ENCODE assay signal across 2 fruit fly cellular contexts in the genomic region with DNA sequence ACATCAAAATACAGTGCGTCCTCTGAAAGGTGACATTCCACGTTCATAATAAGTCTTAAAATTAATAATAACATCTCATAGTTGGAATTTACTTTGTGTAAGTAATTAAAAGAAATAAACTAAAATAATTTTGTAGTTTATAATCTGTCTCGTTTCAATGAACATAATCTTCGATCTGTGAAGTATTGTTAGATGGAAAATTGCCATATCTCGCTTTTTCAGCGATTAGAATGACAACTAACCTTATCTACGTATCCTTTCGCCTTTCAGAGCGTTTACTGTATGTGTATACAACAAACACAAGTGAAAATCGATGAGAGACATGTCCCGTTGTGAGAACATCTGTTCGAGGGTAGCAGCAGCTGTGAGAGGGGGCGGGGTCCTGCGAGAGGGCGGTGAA.
TF ChIP-seq lines count a peak whose summit lies in the region.

No protein-coding gene starts in this region.

TF ChIP-seq in whole organism, embryonic, 481 proteins besides CTCF, POLR2A, EP300 and RAD21 (continued from another document and continues in another):
- no peak for TF ChIP-seq CG6791 (GFP tag; IDR thresholded peaks at IDR 0.05; lab: Robert Waterston, UW; ENCODE audit: partially characterized antibody)
- 0 out of 2 replicates have a peak, but pooled peaks have one; percentile 4 for TF ChIP-seq CG14667 (GFP tag; IDR thresholded peaks at IDR 0.05; lab: Robert Waterston, UW)
- TF ChIP-seq fru (optimal IDR thresholded peaks at IDR 0.05; lab: Kevin White, UChicago) = no peak
- TF ChIP-seq pho (GFP tag; optimal IDR thresholded peaks at IDR 0.05; lab: Kevin White, UChicago) = no peak
- TF ChIP-seq CG11504 (tag; optimal IDR thresholded peaks at IDR 0.05; lab: Kevin White, UChicago) = peak; percentile 78
- TF ChIP-seq CG8089 (GFP tag; optimal IDR thresholded peaks at IDR 0.05; lab: Kevin White, UChicago) = peak; percentile 12
- TF ChIP-seq nom (GFP tag; optimal IDR thresholded peaks at IDR 0.05; lab: Kevin White, UChicago) = no peak
- no peak for TF ChIP-seq Sry-δ (GFP tag; optimal IDR thresholded peaks at IDR 0.05; lab: Kevin White, UChicago)
- TF ChIP-seq nmo (GFP tag; optimal IDR thresholded peaks at IDR 0.05; lab: Kevin White, UChicago) = peak; percentile 83
- peak; percentile 75 for TF ChIP-seq Hand (GFP tag; optimal IDR thresholded peaks at IDR 0.05; lab: Kevin White, UChicago)
- TF ChIP-seq Mad (GFP tag; optimal IDR thresholded peaks at IDR 0.05; lab: Kevin White, UChicago) = peak; percentile 42
- no peak for TF ChIP-seq usp (GFP tag; optimal IDR thresholded peaks at IDR 0.05; lab: Kevin White, UChicago)
- TF ChIP-seq CG17829 (tag; optimal IDR thresholded peaks at IDR 0.05; lab: Kevin White, UChicago) = peak; percentile 92
- peak; percentile 66 for TF ChIP-seq CG10147 (GFP tag; optimal IDR thresholded peaks at IDR 0.05; lab: Kevin White, UChicago)
- TF ChIP-seq esg (GFP tag; conservative IDR thresholded peaks at IDR 0.05; lab: Robert Waterston, UW) = peak; percentile 33; the same call in 1 of the 2 replicates
- peak; percentile 73 for TF ChIP-seq CG9727 (GFP tag; optimal IDR thresholded peaks at IDR 0.05; lab: Kevin White, UChicago)
- no peak for TF ChIP-seq CG14050 (GFP tag; IDR thresholded peaks at IDR 0.05; lab: Robert Waterston, UW)
- no peak for TF ChIP-seq HmgD (GFP tag; optimal IDR thresholded peaks at IDR 0.05; lab: Kevin White, UChicago)
- TF ChIP-seq Antp (GFP tag; optimal IDR thresholded peaks at IDR 0.05; lab: Kevin White, UChicago) = no peak
- TF ChIP-seq CG3065 (GFP tag; optimal IDR thresholded peaks at IDR 0.05; lab: Kevin White, UChicago) = peak; percentile 8
- TF ChIP-seq hb (GFP tag; IDR thresholded peaks at IDR 0.05; lab: Robert Waterston, UW; ENCODE audit: partially characterized antibody) = no peak
- TF ChIP-seq YL-1 (GFP tag; optimal IDR thresholded peaks at IDR 0.05; lab: Kevin White, UChicago) = no peak
- peak; percentile 60 for TF ChIP-seq lilli (GFP tag; optimal IDR thresholded peaks at IDR 0.05; lab: Kevin White, UChicago)
- no peak for TF ChIP-seq CG16779 (GFP tag; IDR thresholded peaks at IDR 0.05; lab: Robert Waterston, UW)
- TF ChIP-seq dm (GFP tag; optimal IDR thresholded peaks at IDR 0.05; lab: Kevin White, UChicago) = no peak
- TF ChIP-seq Side (GFP tag; optimal IDR thresholded peaks at IDR 0.05; lab: Kevin White, UChicago) = no peak
- TF ChIP-seq CG34376 (GFP tag; optimal IDR thresholded peaks at IDR 0.05; lab: Kevin White, UChicago) = peak; percentile 53
- no peak for TF ChIP-seq CG15073 (GFP tag; optimal IDR thresholded peaks at IDR 0.05; lab: Kevin White, UChicago)
- peak; percentile 74 for TF ChIP-seq nau (GFP tag; optimal IDR thresholded peaks at IDR 0.05; lab: Kevin White, UChicago)
- TF ChIP-seq tgo (GFP tag; IDR thresholded peaks at IDR 0.05; lab: Robert Waterston, UW) = 0 out of 3 replicates have a peak, but pooled peaks have one; percentile 28
- no peak for TF ChIP-seq Dad (GFP tag; optimal IDR thresholded peaks at IDR 0.05; lab: Kevin White, UChicago)
- TF ChIP-seq CG15514 (GFP tag; optimal IDR thresholded peaks at IDR 0.05; lab: Kevin White, UChicago) = peak; percentile 63
- TF ChIP-seq Poxn (GFP tag; IDR thresholded peaks at IDR 0.05; lab: Robert Waterston, UW) = no peak
- peak; percentile 46 for TF ChIP-seq CG4820 (GFP tag; optimal IDR thresholded peaks at IDR 0.05; lab: Kevin White, UChicago)
- TF ChIP-seq luna (GFP tag; optimal IDR thresholded peaks at IDR 0.05; lab: Kevin White, UChicago) = no peak
- peak; percentile 88 for TF ChIP-seq CG8924 (tag; optimal IDR thresholded peaks at IDR 0.05; lab: Kevin White, UChicago)
- no peak for TF ChIP-seq CG31224 (GFP tag; IDR thresholded peaks at IDR 0.05; lab: Robert Waterston, UW)
- TF ChIP-seq CG3726 (GFP tag; IDR thresholded peaks at IDR 0.05; lab: Robert Waterston, UW) = no peak
- peak; percentile 51 for TF ChIP-seq CG6854 (GFP tag; optimal IDR thresholded peaks at IDR 0.05; lab: Kevin White, UChicago)
- TF ChIP-seq Abd-B (GFP tag; optimal IDR thresholded peaks at IDR 0.05; lab: Kevin White, UChicago) = peak; percentile 63
- TF ChIP-seq sqz (GFP tag; optimal IDR thresholded peaks at IDR 0.05; lab: Kevin White, UChicago) = peak; percentile 73
- peak; percentile 97 for TF ChIP-seq twi (tag; optimal IDR thresholded peaks at IDR 0.05; lab: Kevin White, UChicago)
- TF ChIP-seq ro (GFP tag; IDR thresholded peaks at IDR 0.05; lab: Robert Waterston, UW) = no peak
- peak; percentile 37; the same call in 1 of the 2 replicates for TF ChIP-seq Ptx1 (GFP tag; IDR thresholded peaks at IDR 0.05; lab: Robert Waterston, UW)
- TF ChIP-seq Hey (tag; optimal IDR thresholded peaks at IDR 0.05; lab: Kevin White, UChicago) = peak; percentile 10
- peak; percentile 50 for TF ChIP-seq CG10431 (GFP tag; optimal IDR thresholded peaks at IDR 0.05; lab: Kevin White, UChicago)
- peak; percentile 54 for TF ChIP-seq Nf-YB (GFP tag; optimal IDR thresholded peaks at IDR 0.05; lab: Kevin White, UChicago)
- TF ChIP-seq CG7745 (tag; optimal IDR thresholded peaks at IDR 0.05; lab: Kevin White, UChicago) = peak; percentile 6
- peak; percentile 55 for TF ChIP-seq zfh2 (GFP tag; optimal IDR thresholded peaks at IDR 0.05; lab: Kevin White, UChicago)
- peak; percentile 47 for TF ChIP-seq CG6683 (GFP tag; optimal IDR thresholded peaks at IDR 0.05; lab: Kevin White, UChicago)
- TF ChIP-seq CG7928 (GFP tag; optimal IDR thresholded peaks at IDR 0.05; lab: Kevin White, UChicago) = no peak
- no peak for TF ChIP-seq pzg (GFP tag; optimal IDR thresholded peaks at IDR 0.05; lab: Kevin White, UChicago)
- TF ChIP-seq klu (GFP tag; IDR thresholded peaks at IDR 0.05; lab: Robert Waterston, UW) = no peak
- no peak for TF ChIP-seq zf30C (GFP tag; optimal IDR thresholded peaks at IDR 0.05; lab: Kevin White, UChicago)
- peak; percentile 51 for TF ChIP-seq fd64A (GFP tag; optimal IDR thresholded peaks at IDR 0.05; lab: Kevin White, UChicago)
- peak; percentile 69 for TF ChIP-seq B-H2 (GFP tag; optimal IDR thresholded peaks at IDR 0.05; lab: Kevin White, UChicago)
- TF ChIP-seq eyg (GFP tag; optimal IDR thresholded peaks at IDR 0.05; lab: Kevin White, UChicago) = no peak
- peak; percentile 75 for TF ChIP-seq CG13894 (tag; optimal IDR thresholded peaks at IDR 0.05; lab: Kevin White, UChicago)
- no peak for TF ChIP-seq CG4282 (GFP tag; optimal IDR thresholded peaks at IDR 0.05; lab: Kevin White, UChicago)
- no peak for TF ChIP-seq Dll (GFP tag; IDR thresholded peaks at IDR 0.05; lab: Robert Waterston, UW; ENCODE audit: partially characterized antibody)
- TF ChIP-seq CG12769 (tag; optimal IDR thresholded peaks at IDR 0.05; lab: Kevin White, UChicago) = peak; percentile 58
- TF ChIP-seq tx (GFP tag; optimal IDR thresholded peaks at IDR 0.05; lab: Kevin White, UChicago) = peak; percentile 28
- TF ChIP-seq gsb-n (tag; optimal IDR thresholded peaks at IDR 0.05; lab: Kevin White, UChicago) = peak; percentile 71
- no peak for TF ChIP-seq NK7.1 (GFP tag; optimal IDR thresholded peaks at IDR 0.05; lab: Kevin White, UChicago)

TF ChIP-seq in whole organism, prepupa, 60 proteins besides CTCF, POLR2A, EP300 and RAD21 (continued from another document):
- TF ChIP-seq CG10631 (GFP tag; optimal IDR thresholded peaks at IDR 0.05; lab: Kevin White, UChicago) = peak; percentile 18
- TF ChIP-seq eg (GFP tag; IDR thresholded peaks at IDR 0.05; lab: Robert Waterston, UW) = no peak
- TF ChIP-seq CG15336 (GFP tag; IDR thresholded peaks at IDR 0.05; lab: Robert Waterston, UW) = peak; percentile 52
- TF ChIP-seq Eip93F (GFP tag; optimal IDR thresholded peaks at IDR 0.05; lab: Kevin White, UChicago) = no peak
- TF ChIP-seq dsx (GFP tag; optimal IDR thresholded peaks at IDR 0.05; lab: Kevin White, UChicago; ENCODE audit: poor library complexity, severe bottlenecking) = no peak
- peak; percentile 21 for TF ChIP-seq OdsH (GFP tag; optimal IDR thresholded peaks at IDR 0.05; lab: Kevin White, UChicago)
- peak; percentile 29 for TF ChIP-seq Met (GFP tag; optimal IDR thresholded peaks at IDR 0.05; lab: Kevin White, UChicago)
- TF ChIP-seq Sox102F (GFP tag; optimal IDR thresholded peaks at IDR 0.05; lab: Kevin White, UChicago) = peak; percentile 40
- TF ChIP-seq Eip78C (GFP tag; lab: Kevin White, UChicago) = peak; percentile 71
- peak; percentile 17 for TF ChIP-seq Eip75B (GFP tag; optimal IDR thresholded peaks at IDR 0.05; lab: Kevin White, UChicago)
- peak; percentile 56 for TF ChIP-seq esn (GFP tag; optimal IDR thresholded peaks at IDR 0.05; lab: Kevin White, UChicago)
- TF ChIP-seq CG11762 (GFP tag; optimal IDR thresholded peaks at IDR 0.05; lab: Kevin White, UChicago; ENCODE audit: insufficient read depth) = no peak
- peak in 1 of 2 experiments; percentile 20 for TF ChIP-seq ss (GFP tag; optimal IDR thresholded peaks at IDR 0.05; lab: Kevin White, UChicago)
- no peak for TF ChIP-seq Gug (GFP tag; IDR thresholded peaks at IDR 0.05; lab: Robert Waterston, UW)
- no peak for TF ChIP-seq CG11294 (GFP tag; IDR thresholded peaks at IDR 0.05; lab: Robert Waterston, UW)
- TF ChIP-seq cyc (GFP tag; optimal IDR thresholded peaks at IDR 0.05; lab: Kevin White, UChicago) = no peak
- peak; percentile 38 for TF ChIP-seq CG6808 (GFP tag; optimal IDR thresholded peaks at IDR 0.05; lab: Kevin White, UChicago)
- TF ChIP-seq Ets21C (GFP tag; optimal IDR thresholded peaks at IDR 0.05; lab: Kevin White, UChicago) = peak; percentile 6
- TF ChIP-seq CG3919 (GFP tag; optimal IDR thresholded peaks at IDR 0.05; lab: Kevin White, UChicago) = no peak
- peak; percentile 57 for TF ChIP-seq svp (GFP tag; lab: Kevin White, UChicago)
- TF ChIP-seq CG4318 (GFP tag; optimal IDR thresholded peaks at IDR 0.05; lab: Kevin White, UChicago) = no peak
- TF ChIP-seq Ets96B (tag; optimal IDR thresholded peaks at IDR 0.05; lab: Kevin White, UChicago) = peak; percentile 45
- TF ChIP-seq CG3032 (tag; optimal IDR thresholded peaks at IDR 0.05; lab: Kevin White, UChicago) = peak; percentile 37
- TF ChIP-seq net (GFP tag; optimal IDR thresholded peaks at IDR 0.05; lab: Kevin White, UChicago) = peak; percentile 1
- peak; percentile 45 for TF ChIP-seq CG32006 (GFP tag; optimal IDR thresholded peaks at IDR 0.05; lab: Kevin White, UChicago)
- peak; percentile 4 for TF ChIP-seq CG6792 (GFP tag; optimal IDR thresholded peaks at IDR 0.05; lab: Kevin White, UChicago)
- no peak for TF ChIP-seq CG11902 (GFP tag; optimal IDR thresholded peaks at IDR 0.05; lab: Kevin White, UChicago)
- peak; percentile 0 for TF ChIP-seq vri (GFP tag; optimal IDR thresholded peaks at IDR 0.05; lab: Kevin White, UChicago)
- TF ChIP-seq CG8319 (GFP tag; optimal IDR thresholded peaks at IDR 0.05; lab: Kevin White, UChicago) = no peak
- TF ChIP-seq CG6854 (GFP tag; optimal IDR thresholded peaks at IDR 0.05; lab: Kevin White, UChicago) = no peak
- no peak for TF ChIP-seq CG6276 (GFP tag; optimal IDR thresholded peaks at IDR 0.05; lab: Kevin White, UChicago)
- TF ChIP-seq CG8632 (GFP tag; optimal IDR thresholded peaks at IDR 0.05; lab: Kevin White, UChicago) = peak; percentile 10
- no peak for TF ChIP-seq Blimp-1 (GFP tag; optimal IDR thresholded peaks at IDR 0.05; lab: Kevin White, UChicago)
- peak; percentile 10 for TF ChIP-seq topi (GFP tag; optimal IDR thresholded peaks at IDR 0.05; lab: Kevin White, UChicago)
- TF ChIP-seq Hr4 (GFP tag; optimal IDR thresholded peaks at IDR 0.05; lab: Kevin White, UChicago) = peak; percentile 32
- TF ChIP-seq lz (GFP tag; optimal IDR thresholded peaks at IDR 0.05; lab: Kevin White, UChicago) = peak; percentile 20
- TF ChIP-seq Smox (GFP tag; optimal IDR thresholded peaks at IDR 0.05; lab: Kevin White, UChicago) = peak; percentile 37
- no peak; the same call in 2 of the 3 replicates for TF ChIP-seq CG8119 (GFP tag; IDR thresholded peaks at IDR 0.05; lab: Robert Waterston, UW)
